Fruit fly (Drosophila melanogaster) whole organism, pupa: ENCODE results near the gene CG5882.

ENCODE experiments used
- CG10348 ChIP-seq: fragments of 200-800 bp; sonication (Bioruptor generic); IDR thresholded peaks from 2 replicates; pipeline ENCODE4 v1.3.6; 2022; ENCODE audit warnings: missing biosample characterization, missing genetic modification characterization
- CG12605 ChIP-seq: fragments of 200-800 bp; sonication (Bioruptor generic); IDR thresholded peaks from 2 replicates; pipeline ENCODE4 v1.3.6; 2022; ENCODE audit warnings: missing biosample characterization, missing genetic modification characterization
- CG13204 ChIP-seq: fragments of 200-800 bp; sonication (Bioruptor generic); optimal IDR thresholded peaks from 2 replicates; lab custom pipeline; 2018; ENCODE audit warnings: missing biosample characterization, mild to moderate bottlenecking, missing genetic modification characterization, moderate library complexity
- CG14655 ChIP-seq: fragments of 200-800 bp; sonication (Bioruptor generic); optimal IDR thresholded peaks from 3 replicates; lab custom pipeline; 2017; ENCODE audit warnings: mild to moderate bottlenecking, missing biosample characterization, missing genetic modification reagents, missing genetic modification characterization
- CG15710 ChIP-seq: fragments of 200-800 bp; sonication (Bioruptor generic); optimal IDR thresholded peaks from 2 replicates; lab custom pipeline; 2018; ENCODE audit warnings: missing biosample characterization, mild to moderate bottlenecking, missing genetic modification characterization, moderate library complexity
- CG17806 ChIP-seq: fragments of 200-800 bp; sonication (Bioruptor generic); optimal IDR thresholded peaks from 2 replicates; lab custom pipeline; 2018; ENCODE audit warnings: missing biosample characterization, mild to moderate bottlenecking, missing genetic modification characterization, moderate library complexity
- CG32121 ChIP-seq: fragments of 200-800 bp; sonication (Bioruptor generic); IDR thresholded peaks from 2 replicates; pipeline ENCODE4 v1.3.6; 2022; ENCODE audit warnings: missing biosample characterization, missing genetic modification characterization
- CG34367 ChIP-seq: fragments of 200-800 bp; sonication (Bioruptor generic); optimal IDR thresholded peaks from 2 replicates; lab custom pipeline; 2018; ENCODE audit warnings: missing biosample characterization, mild to moderate bottlenecking, missing genetic modification characterization
- CG4496 ChIP-seq: fragments of 200-800 bp; sonication (Bioruptor generic); IDR thresholded peaks from 3 replicates; pipeline ENCODE4 v1.3.6; 2022; ENCODE audit warnings: missing biosample characterization, missing genetic modification characterization
- CG8159 ChIP-seq: fragments of 200-800 bp; sonication (Bioruptor generic); optimal IDR thresholded peaks from 3 replicates; lab custom pipeline; 2018; ENCODE audit warnings: missing biosample characterization, mild to moderate bottlenecking, missing genetic modification characterization, moderate library complexity
- CG8301 ChIP-seq: fragments of 200-800 bp; sonication (Bioruptor generic); optimal IDR thresholded peaks from 2 replicates; lab custom pipeline; 2018; ENCODE audit warnings: missing biosample characterization, mild to moderate bottlenecking, missing genetic modification characterization
- CG9948 ChIP-seq: fragments of 200-800 bp; sonication (Bioruptor generic); optimal IDR thresholded peaks from 2 replicates; lab custom pipeline; 2018; ENCODE audit warnings: missing biosample characterization, mild to moderate bottlenecking, missing genetic modification characterization, moderate library complexity
- D1 ChIP-seq: fragments of 200-800 bp; sonication (Bioruptor generic); optimal IDR thresholded peaks from 2 replicates; lab custom pipeline; 2018; ENCODE audit warnings: missing biosample characterization, mild to moderate bottlenecking, missing genetic modification characterization, moderate library complexity
- EcR ChIP-seq: fragments of 200-800 bp; sonication (Bioruptor generic); optimal IDR thresholded peaks from 3 replicates; lab custom pipeline; 2019; ENCODE audit warnings: missing biosample characterization, missing genetic modification characterization, mild to moderate bottlenecking, moderate library complexity, missing genetic modification reagents
- Ets98B ChIP-seq: fragments of 200-800 bp; sonication (Bioruptor generic); IDR thresholded peaks from 2 replicates; pipeline ENCODE4 v1.3.6; 2022; ENCODE audit warnings: missing biosample characterization, missing genetic modification characterization
- Pif1A ChIP-seq: fragments of 200-800 bp; sonication (Bioruptor generic); optimal IDR thresholded peaks from 3 replicates; lab custom pipeline; 2016; ENCODE audit warnings: missing biosample characterization, missing genetic modification characterization
- Pif1B ChIP-seq: fragments of 200-800 bp; sonication (Bioruptor generic); optimal IDR thresholded peaks from 3 replicates; lab custom pipeline; 2016; ENCODE audit warnings: missing biosample characterization, missing genetic modification characterization
- Snoo ChIP-seq: fragments of 200-800 bp; sonication (Bioruptor generic); optimal IDR thresholded peaks from 3 replicates; lab custom pipeline; 2017; ENCODE audit warnings: missing biosample characterization, mild to moderate bottlenecking, missing genetic modification characterization, inconsistent platforms
- fd96Ca ChIP-seq: fragments of 200-800 bp; sonication (Bioruptor generic); IDR thresholded peaks from 3 replicates; pipeline ENCODE4 v1.3.6; 2022; ENCODE audit warnings: missing biosample characterization, missing genetic modification characterization
- gl ChIP-seq: fragments of 200-800 bp; sonication (Bioruptor generic); optimal IDR thresholded peaks from 2 replicates; lab custom pipeline; 2018; ENCODE audit warnings: missing biosample characterization, mild to moderate bottlenecking, missing genetic modification characterization
- rn ChIP-seq: fragments of 200-800 bp; sonication (Bioruptor generic); IDR thresholded peaks from 2 replicates; pipeline ENCODE4 v1.3.6; 2022; ENCODE audit warnings: missing biosample characterization, missing genetic modification characterization

CG5882 gene

dm6 chr3R:27118346-27118745 lies at the start of gene CG5882:
TSS of gene CG5882 (plus strand) at chr3R:27118646.
- no peak for TF ChIP-seq EcR
- no peak for TF ChIP-seq gl (tag; lab: Kevin White, UChicago)
- no peak for TF ChIP-seq Snoo (tag; lab: Kevin White, UChicago)
- TF ChIP-seq CG13204 (GFP tag; lab: Kevin White, UChicago): no peak
- TF ChIP-seq Pif1A: no peak
- no peak for TF ChIP-seq CG10348 (GFP tag; lab: Robert Waterston, UW)
- no peak for TF ChIP-seq CG14655 (GFP tag; lab: Kevin White, UChicago)
- TF ChIP-seq CG15710 (tag; lab: Kevin White, UChicago): no peak
- no peak for TF ChIP-seq CG4496 (GFP tag; lab: Robert Waterston, UW)
- TF ChIP-seq Ets98B (GFP tag; lab: Robert Waterston, UW): no peak
- no peak for TF ChIP-seq CG8301 (tag; lab: Kevin White, UChicago)
- TF ChIP-seq rn (GFP tag; lab: Robert Waterston, UW): no peak
- TF ChIP-seq Pif1B (GFP tag; lab: Kevin White, UChicago): no peak
- no peak for TF ChIP-seq CG34367
- no peak for TF ChIP-seq CG17806 (tag; lab: Kevin White, UChicago)
- TF ChIP-seq CG32121 (GFP tag; lab: Robert Waterston, UW): no peak
- TF ChIP-seq CG12605 (GFP tag; lab: Robert Waterston, UW): no peak
- TF ChIP-seq CG8159 (tag; lab: Kevin White, UChicago): no peak

dm6 chr3R:27069201-27069600 lies 49.2 kb upstream of the CG5882 start:
- no peak for TF ChIP-seq Snoo (tag; lab: Kevin White, UChicago)
- peak; percentile 57 for TF ChIP-seq CG34367
- no peak for TF ChIP-seq CG32121 (GFP tag; lab: Robert Waterston, UW)
- no peak for TF ChIP-seq CG14655 (GFP tag; lab: Kevin White, UChicago)
- peak; percentile 36; the same call in 1 of the 2 replicates for TF ChIP-seq CG12605 (GFP tag; lab: Robert Waterston, UW)
- TF ChIP-seq fd96Ca (GFP tag; lab: Robert Waterston, UW): peak; percentile 33; the same call in 1 of the 3 replicates
- TF ChIP-seq CG13204 (GFP tag; lab: Kevin White, UChicago): no peak
- no peak for TF ChIP-seq Pif1B (GFP tag; lab: Kevin White, UChicago)
- TF ChIP-seq CG15710 (tag; lab: Kevin White, UChicago): no peak
- TF ChIP-seq Pif1A: peak; percentile 44
- peak; percentile 26; the same call in 1 of the 2 replicates for TF ChIP-seq Ets98B (GFP tag; lab: Robert Waterston, UW)
- no peak for TF ChIP-seq CG10348 (GFP tag; lab: Robert Waterston, UW)
- TF ChIP-seq CG8159 (tag; lab: Kevin White, UChicago): peak; percentile 34
- TF ChIP-seq D1 (tag; lab: Kevin White, UChicago): no peak
- TF ChIP-seq CG4496 (GFP tag; lab: Robert Waterston, UW): 0 out of 3 replicates have a peak, but pooled peaks have one; percentile 33
- no peak for TF ChIP-seq CG9948 (tag; lab: Kevin White, UChicago)
- no peak for TF ChIP-seq rn (GFP tag; lab: Robert Waterston, UW)
- no peak for TF ChIP-seq CG17806 (tag; lab: Kevin White, UChicago)
- TF ChIP-seq CG8301 (tag; lab: Kevin White, UChicago): no peak
- TF ChIP-seq gl (tag; lab: Kevin White, UChicago): peak; percentile 66
- TF ChIP-seq EcR: no peak

dm6 chr3R:27069810-27070625 lies 48.4 kb upstream of the CG5882 start, which contains the start of gene spz:
TSS of gene spz (minus strand) at chr3R:27070070.
- TF ChIP-seq CG13204 (GFP tag; lab: Kevin White, UChicago): peak; percentile 100
- TF ChIP-seq CG17806 (tag; lab: Kevin White, UChicago): no peak
- TF ChIP-seq CG4496 (GFP tag; lab: Robert Waterston, UW): peak; percentile 69
- no peak for TF ChIP-seq CG8159 (tag; lab: Kevin White, UChicago)
- peak; percentile 38; the same call in 1 of the 2 replicates for TF ChIP-seq CG12605 (GFP tag; lab: Robert Waterston, UW)
- no peak; the same call in none of the 2 replicates for TF ChIP-seq CG32121 (GFP tag; lab: Robert Waterston, UW)
- no peak for TF ChIP-seq Snoo (tag; lab: Kevin White, UChicago)
- peak; percentile 5 for TF ChIP-seq Pif1B (GFP tag; lab: Kevin White, UChicago)
- TF ChIP-seq Ets98B (GFP tag; lab: Robert Waterston, UW): peak; percentile 47; the same call in 1 of the 2 replicates
- peak; percentile 54; the same call in 1 of the 3 replicates for TF ChIP-seq fd96Ca (GFP tag; lab: Robert Waterston, UW)
- peak; percentile 48 for TF ChIP-seq EcR

- TF ChIP-seq CG9948 (tag; lab: Kevin White, UChicago): no peak
- no peak for TF ChIP-seq CG10348 (GFP tag; lab: Robert Waterston, UW)
- TF ChIP-seq CG32121 (GFP tag; lab: Robert Waterston, UW): peak; percentile 55; the same call in 1 of the 2 replicates
- TF ChIP-seq CG14655 (GFP tag; lab: Kevin White, UChicago): no peak
- no peak for TF ChIP-seq D1 (tag; lab: Kevin White, UChicago)
- TF ChIP-seq CG34367: no peak
- TF ChIP-seq EcR: no peak
- no peak for TF ChIP-seq CG8159 (tag; lab: Kevin White, UChicago)
- peak; percentile 17; the same call in 1 of the 2 replicates for TF ChIP-seq Ets98B (GFP tag; lab: Robert Waterston, UW)
- no peak for TF ChIP-seq Pif1A
- TF ChIP-seq CG4496 (GFP tag; lab: Robert Waterston, UW): peak; percentile 47; the same call in 1 of the 3 replicates
- TF ChIP-seq fd96Ca (GFP tag; lab: Robert Waterston, UW): no peak
- no peak for TF ChIP-seq gl (tag; lab: Kevin White, UChicago)
- no peak for TF ChIP-seq CG12605 (GFP tag; lab: Robert Waterston, UW)
- TF ChIP-seq CG8301 (tag; lab: Kevin White, UChicago): no peak
- TF ChIP-seq Pif1B (GFP tag; lab: Kevin White, UChicago): no peak
- no peak for TF ChIP-seq Snoo (tag; lab: Kevin White, UChicago)
Measured at dm6 chr3R:27070906-27071498, 47.4 kb upstream of the CG5882 start.
